Fruit fly (Drosophila melanogaster): ENCODE results near the gene CG42393.

The CG42393 gene

DNA sequence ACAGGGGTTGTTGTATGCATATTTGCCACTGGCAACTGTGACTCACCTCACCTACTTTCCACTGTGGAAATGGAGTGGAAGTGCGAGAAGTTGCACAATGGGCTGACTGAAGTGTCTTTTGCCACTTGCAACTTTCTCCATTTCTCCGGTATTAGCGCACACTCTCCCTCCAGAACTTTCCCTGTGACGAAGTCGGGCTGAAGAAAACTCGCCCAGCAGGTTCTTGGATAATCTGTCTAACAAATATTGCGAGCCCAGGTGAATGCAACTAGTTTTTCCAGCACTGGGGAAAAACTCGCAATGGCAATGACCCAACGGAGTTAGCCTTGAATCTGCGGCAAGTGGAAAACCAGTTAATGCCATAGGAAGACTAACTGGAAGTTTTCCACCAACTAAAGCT lies 34.1 kb downstream of the CG42393 start:
- TF ChIP-seq noc (tag; optimal IDR thresholded peaks at IDR 0.05), result no peak

- no peak for TF ChIP-seq noc (tag; optimal IDR thresholded peaks at IDR 0.05)
These were observed 35.3 kb downstream of the CG42393 start for dm6 chr3L:18077649-18078417.

- no peak for TF ChIP-seq noc (tag; optimal IDR thresholded peaks at IDR 0.05)
These were observed 36.1 kb downstream of the CG42393 start for dm6 chr3L:18078614-18079013.

dm6 chr3L:18079123-18079522 lies 36.6 kb downstream of the CG42393 start:
- TF ChIP-seq noc (tag; optimal IDR thresholded peaks at IDR 0.05), result no peak

DNA sequence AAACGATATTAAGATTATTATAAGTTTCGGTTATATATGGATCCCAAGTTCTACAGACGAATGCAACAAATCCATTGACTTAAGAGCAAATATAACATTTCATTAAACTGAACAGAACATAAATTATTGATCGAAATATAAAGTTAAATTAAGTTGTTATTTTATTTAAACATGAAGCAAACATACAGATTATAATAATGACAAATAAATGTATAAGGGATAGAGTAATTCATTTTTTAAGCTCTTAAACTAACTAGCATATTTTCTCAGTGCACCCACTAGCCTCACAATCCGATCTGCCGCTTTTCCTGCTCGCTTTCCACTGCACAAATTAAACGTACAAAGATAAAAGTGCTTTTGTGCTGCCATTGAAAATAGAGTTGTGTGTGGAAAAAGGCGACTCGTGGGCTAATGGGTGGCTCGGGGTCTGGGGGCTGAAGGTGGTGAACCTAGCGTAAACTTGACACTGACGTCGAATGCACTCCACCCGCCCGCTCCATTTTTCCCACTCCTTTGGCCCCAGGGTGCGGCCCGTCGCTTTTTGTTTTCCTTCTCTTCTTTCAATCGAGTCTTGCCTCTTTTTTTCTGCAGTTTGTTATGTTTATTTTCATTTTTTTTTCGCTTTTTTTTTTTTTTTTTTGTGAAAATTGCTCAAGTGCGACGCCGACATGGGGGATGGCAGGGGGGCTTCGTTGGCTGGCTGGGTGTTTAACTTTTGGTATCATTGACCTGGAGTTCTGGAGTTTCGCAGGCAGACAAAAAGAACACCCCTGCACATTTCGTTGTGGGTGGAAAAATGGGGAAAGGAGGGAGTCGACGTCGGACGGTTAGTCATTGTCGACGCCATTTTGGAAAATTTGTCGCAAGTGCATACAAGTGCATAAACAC lies 37.3 kb downstream of the CG42393 start:
- no peak for TF ChIP-seq noc (tag; optimal IDR thresholded peaks at IDR 0.05)

- no peak for TF ChIP-seq noc (tag; optimal IDR thresholded peaks at IDR 0.05)
These were observed 39.0 kb downstream of the CG42393 start for dm6 chr3L:18081494-18081893.

DNA sequence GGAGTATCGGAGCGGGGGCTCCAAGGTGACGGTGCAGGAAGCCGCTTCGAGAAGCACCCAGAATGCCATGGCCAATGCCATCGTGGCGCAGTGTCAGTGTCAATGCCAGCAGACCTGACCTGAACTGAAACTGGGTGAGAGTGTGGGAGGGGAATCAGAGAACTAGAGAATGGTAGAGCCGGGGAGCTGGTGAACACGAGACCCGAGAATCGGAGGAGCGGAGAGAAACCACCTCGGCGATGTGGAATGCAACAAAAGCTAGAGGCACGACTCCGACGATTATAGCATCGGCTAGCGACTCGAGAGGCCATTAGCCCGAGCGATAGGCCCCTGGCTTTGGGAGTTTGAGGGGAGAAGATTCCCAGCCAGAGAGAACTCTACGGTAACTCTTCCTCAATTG lies 39.4 kb downstream of the CG42393 start:
- TF ChIP-seq noc (tag; optimal IDR thresholded peaks at IDR 0.05), result no peak

DNA sequence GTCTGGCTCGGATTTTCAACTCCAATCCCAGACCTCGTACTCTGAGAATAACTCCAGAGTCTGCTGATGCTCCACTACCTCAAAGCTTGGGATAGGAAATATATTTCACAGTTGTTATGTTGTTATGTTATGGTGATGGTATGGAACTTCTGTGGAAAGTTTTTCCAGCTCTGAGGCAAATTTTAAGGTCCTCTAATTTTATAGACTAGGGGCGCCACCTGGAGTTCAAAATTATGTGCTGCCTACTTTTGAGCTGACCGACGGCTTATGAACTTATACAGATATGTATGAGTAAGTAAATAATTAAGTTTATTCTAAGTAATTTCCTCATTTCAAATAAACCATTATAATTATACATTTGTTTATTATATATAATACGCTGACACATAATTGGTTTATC lies 40.9 kb downstream of the CG42393 start:
- no peak for TF ChIP-seq noc (tag; optimal IDR thresholded peaks at IDR 0.05)

DNA sequence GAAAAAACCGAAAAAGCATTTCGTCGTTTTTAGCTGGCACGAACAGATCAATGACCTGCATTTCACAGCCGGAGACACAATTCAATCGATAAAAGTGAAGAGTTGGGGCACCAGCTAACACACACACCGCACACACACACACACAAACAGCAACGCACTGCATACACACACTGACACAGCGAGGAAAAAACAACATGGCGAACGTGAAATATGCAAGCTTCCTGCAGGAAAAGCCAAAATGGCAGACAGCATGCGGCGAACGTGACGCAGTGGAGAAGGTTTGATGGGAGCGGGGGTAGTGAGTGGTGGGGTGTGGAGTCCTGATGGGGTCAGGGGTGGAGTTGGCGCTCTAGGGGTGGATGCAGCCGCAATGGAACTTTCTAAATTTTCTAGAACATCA lies 41.5 kb downstream of the CG42393 start:
- no peak for TF ChIP-seq noc (tag; optimal IDR thresholded peaks at IDR 0.05)

DNA sequence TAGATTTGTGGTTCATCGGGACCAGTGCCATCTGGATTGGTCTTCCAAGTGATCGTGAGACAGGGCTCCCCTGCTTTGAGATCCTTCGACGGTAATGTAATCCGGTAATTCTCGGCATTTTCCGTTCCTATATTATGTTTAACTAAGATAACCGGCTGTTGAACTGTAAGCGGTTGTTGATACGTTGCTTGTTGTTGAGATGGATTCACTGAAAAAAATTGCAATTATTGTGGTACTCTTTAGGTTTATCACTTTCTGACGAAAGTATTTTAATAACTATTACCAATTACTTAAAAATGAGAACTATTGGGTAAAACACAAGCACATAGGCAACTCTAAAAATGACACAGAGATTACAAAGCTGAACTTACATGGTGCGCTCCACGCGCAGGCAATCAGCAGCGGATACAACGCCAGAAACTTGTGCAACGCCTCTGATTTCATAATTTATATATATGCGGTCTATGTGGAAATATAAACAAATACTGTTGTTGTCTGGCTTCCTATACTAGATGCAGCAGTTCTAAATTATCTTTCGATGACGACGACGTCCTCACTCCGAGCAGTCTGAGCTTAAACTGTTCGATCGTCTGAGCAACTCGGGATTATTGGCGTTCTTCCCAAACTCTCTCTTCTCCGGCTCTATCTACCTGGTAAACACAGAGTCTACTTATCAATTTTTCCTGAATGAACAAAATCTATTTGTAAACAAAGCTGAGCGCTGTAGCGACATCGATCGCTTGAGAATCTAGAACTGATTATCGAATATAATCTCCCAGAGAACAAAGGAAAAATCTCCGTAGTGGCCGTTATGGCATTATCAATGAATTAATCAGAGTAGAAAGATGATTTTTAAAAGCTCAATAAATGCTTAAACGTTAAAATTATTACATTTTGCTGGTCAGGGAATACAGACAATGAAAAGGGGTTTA lies 44.5 kb downstream of the CG42393 start, which contains the start of gene CG34253:
Gene CG34253, minus strand, starts transcription at position 567 of the 932 bp plus-strand sequence.
- TF ChIP-seq noc (tag; optimal IDR thresholded peaks at IDR 0.05), result no peak

DNA sequence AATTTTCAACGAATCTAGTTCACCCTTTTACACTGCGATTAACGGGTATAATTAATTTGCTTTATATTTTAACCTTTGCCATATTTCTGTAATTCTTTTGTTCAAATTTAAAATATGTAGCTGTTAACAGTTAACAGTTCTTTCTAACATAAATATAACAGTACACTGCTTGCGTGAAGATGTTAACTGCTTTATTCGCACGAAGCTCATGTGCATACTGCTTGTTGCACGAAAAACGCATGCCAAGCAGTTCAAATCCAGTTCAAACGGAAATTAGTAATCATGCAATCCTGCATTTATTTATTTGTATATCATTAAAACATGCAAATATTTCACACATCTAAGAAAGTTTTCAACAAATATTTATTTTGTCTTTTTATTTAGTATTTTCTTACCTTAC lies 45.5 kb downstream of the CG42393 start:
- no peak for TF ChIP-seq noc (tag; optimal IDR thresholded peaks at IDR 0.05)
